Fruit fly (Drosophila melanogaster) whole organism, wandering third instar larva: ENCODE data around the gene LanB1.

Source experiments
- Abd-B ChIP-seq: fragments of >200 bp; optimal IDR thresholded peaks from 2 replicates; lab custom pipeline; 2017; ENCODE audit warnings: missing biosample characterization, missing genetic modification characterization
- CG9705 ChIP-seq: fragments of 200-800 bp; sonication (Bioruptor generic); optimal IDR thresholded peaks from 2 replicates; lab custom pipeline; 2018; ENCODE audit warnings: missing biosample characterization, mild to moderate bottlenecking, missing genetic modification characterization
- Dfd ChIP-seq: fragments of >200 bp; optimal IDR thresholded peaks from 2 replicates; lab custom pipeline; 2017; ENCODE audit warnings: missing biosample characterization, missing genetic modification characterization
- Mio ChIP-seq: sonication (Bioruptor generic); optimal IDR thresholded peaks from 2 replicates; lab custom pipeline; 2016; ENCODE audit warnings: missing biosample characterization, missing genetic modification characterization
- N ChIP-seq: fragments of >200 bp; optimal IDR thresholded peaks from 2 replicates; lab custom pipeline; 2018; ENCODE audit warnings: missing biosample characterization, missing external identifiers, missing genetic modification characterization
- dsf ChIP-seq: sonication (Bioruptor generic); optimal IDR thresholded peaks from 2 replicates; lab custom pipeline; 2016; ENCODE audit warnings: missing biosample characterization, missing genetic modification characterization, borderline replicate concordance
- lola ChIP-seq: fragments of >200 bp; optimal IDR thresholded peaks from 2 replicates; lab custom pipeline; 2017; ENCODE audit warnings: missing biosample characterization, missing genetic modification characterization
- pan ChIP-seq: fragments of >200 bp; optimal IDR thresholded peaks from 2 replicates; lab custom pipeline; 2017
- usp ChIP-seq: fragments of >200 bp; optimal IDR thresholded peaks from 2 replicates; lab custom pipeline; 2017; ENCODE audit warnings: missing biosample characterization, missing genetic modification characterization

- TF ChIP-seq Abd-B (GFP tag; lab: Kevin White, UChicago) (no peak), usp (GFP tag; lab: Kevin White, UChicago) (no peak), CG9705 (GFP tag; lab: Kevin White, UChicago) (no peak), dsf (GFP tag; lab: Kevin White, UChicago) (no peak), Mio (GFP tag; lab: Kevin White, UChicago) (no peak), Dfd (no peak), pan (no peak), lola (GFP tag; lab: Kevin White, UChicago) (no peak), N (GFP tag; lab: Kevin White, UChicago) (no peak)
Measured at dm6 chr2L:7861733-7862132, 50.5 kb downstream of the LanB1 start.
